Worm (Caenorhabditis elegans): ENCODE data around the gene K02H11.9.

ce11 chrV:1534315-1534714 lies 2.6 kb downstream of the K02H11.9 start, which contains the start of gene trx-5:
- TF ChIP-seq aly-1 (tag; optimal IDR thresholded peaks at IDR 0.05) (no peak), ama-1 (optimal IDR thresholded peaks at IDR 0.05) (no peak), flt-1 (GFP tag; IDR thresholded peaks at IDR 0.05) (no peak), hmbx-1 (tag; optimal IDR thresholded peaks at IDR 0.05) (no peak), hmg-4 (GFP tag; optimal IDR thresholded peaks at IDR 0.05) (no peak), ceh-13 (GFP tag; optimal IDR thresholded peaks at IDR 0.05) (no peak), ets-7 (tag; optimal IDR thresholded peaks at IDR 0.05) (no peak), B0310.2 (tag; optimal IDR thresholded peaks at IDR 0.05) (no peak), F13C5.2 (tag; optimal IDR thresholded peaks at IDR 0.05) (no peak), scrt-1 (GFP tag; IDR thresholded peaks at IDR 0.05) (no peak), hnd-1 (tag; optimal IDR thresholded peaks at IDR 0.05) (no peak), tra-4 (tag; optimal IDR thresholded peaks at IDR 0.05) (no peak), tbx-37 (GFP tag; conservative IDR thresholded peaks at IDR 0.05) (no peak), tbx-11 (GFP tag; IDR thresholded peaks at IDR 0.05) (no peak)
